Fruit fly (Drosophila melanogaster) whole organism, embryonic: ENCODE data around the gene CG18675.

ENCODE experiments used
- Asciz ChIP-seq: fragments of 200-800 bp; sonication (Bioruptor generic); optimal IDR thresholded peaks from 2 replicates; lab custom pipeline; 2017; ENCODE audit warnings: missing biosample characterization, mild to moderate bottlenecking, missing genetic modification characterization, missing genetic modification reagents
- Awh ChIP-seq: fragments of 200-800 bp; sonication (Bioruptor generic); IDR thresholded peaks from 2 replicates; pipeline ENCODE4, ENCODE4 v1.3.6; 2022; ENCODE audit warnings: missing biosample characterization, missing genetic modification characterization
- CG1024 ChIP-seq: fragments of 200-800 bp; sonication (Bioruptor generic); IDR thresholded peaks from 2 replicates; pipeline ENCODE4 v1.3.6; 2022; ENCODE audit warnings: missing biosample characterization, missing genetic modification characterization
- CG10543 ChIP-seq: fragments of 200-800 bp; sonication (Bioruptor generic); optimal IDR thresholded peaks from 3 replicates; lab custom pipeline; 2017; ENCODE audit warnings: missing biosample characterization, mild to moderate bottlenecking, missing genetic modification characterization, moderate library complexity
- CG12219 ChIP-seq: fragments of 200-800 bp; sonication (Bioruptor generic); optimal IDR thresholded peaks from 3 replicates; lab custom pipeline; 2018; ENCODE audit warnings: missing biosample characterization, mild to moderate bottlenecking, missing genetic modification characterization
- CG14014 ChIP-seq: fragments of 200-800 bp; sonication (Bioruptor generic); IDR thresholded peaks from 2 replicates; pipeline ENCODE4 v1.3.6; 2022; ENCODE audit warnings: missing biosample characterization, missing genetic modification characterization
- CG14667 ChIP-seq: fragments of 200-800 bp; sonication (Bioruptor generic); IDR thresholded peaks from 2 replicates; pipeline ENCODE4 v1.3.6; 2022; ENCODE audit warnings: missing biosample characterization, missing genetic modification characterization
- CG14710 ChIP-seq: fragments of 200-800 bp; sonication (Bioruptor generic); optimal IDR thresholded peaks from 3 replicates; lab custom pipeline; 2019; ENCODE audit warnings: missing biosample characterization, mild to moderate bottlenecking, missing genetic modification characterization, moderate library complexity
- CG16815 ChIP-seq: fragments of 200-800 bp; sonication (Bioruptor generic); optimal IDR thresholded peaks from 3 replicates; lab custom pipeline; 2017; ENCODE audit warnings: missing biosample characterization, mild to moderate bottlenecking, missing genetic modification characterization
- CG2875 ChIP-seq: fragments of 200-800 bp; sonication (Bioruptor generic); optimal IDR thresholded peaks from 2 replicates; lab custom pipeline; 2017; ENCODE audit warnings: missing biosample characterization, mild to moderate bottlenecking, missing genetic modification characterization, missing genetic modification reagents
- CG32532 ChIP-seq: fragments of 200-800 bp; sonication (Bioruptor generic); IDR thresholded peaks from 2 replicates; pipeline ENCODE4 v1.3.6; 2022; ENCODE audit warnings: missing biosample characterization, missing genetic modification characterization
- CG32772 ChIP-seq: fragments of 200-800 bp; sonication (Bioruptor generic); IDR thresholded peaks from 2 replicates; pipeline ENCODE4 v1.3.6; 2022; ENCODE audit warnings: missing biosample characterization, missing genetic modification characterization
- CG6254 ChIP-seq: fragments of 200-800 bp; sonication (Bioruptor generic); optimal IDR thresholded peaks from 3 replicates; lab custom pipeline; 2017; ENCODE audit warnings: mild to moderate bottlenecking, missing biosample characterization, missing genetic modification reagents, missing genetic modification characterization
- CG6791 ChIP-seq: fragments of 200-800 bp; sonication (Bioruptor generic); IDR thresholded peaks from 3 replicates; pipeline ENCODE4 v1.3.6; 2022; ENCODE audit warnings: missing biosample characterization, missing genetic modification characterization; ENCODE audit not compliant: partially characterized antibody
- CG7786 ChIP-seq: fragments of 200-800 bp; sonication (Bioruptor generic); optimal IDR thresholded peaks from 2 replicates; lab custom pipeline; 2016; ENCODE audit warnings: missing biosample characterization, missing genetic modification characterization
- D19A ChIP-seq: fragments of 200-800 bp; optimal IDR thresholded peaks from 3 replicates; lab custom pipeline; 2019; ENCODE audit warnings: missing biosample characterization, mild to moderate bottlenecking, missing genetic modification characterization, moderate library complexity
- Dref ChIP-seq: fragments of 200-800 bp; sonication (Bioruptor generic); IDR thresholded peaks from 2 replicates; pipeline ENCODE4 v1.3.6; 2022; ENCODE audit warnings: missing biosample characterization, missing genetic modification characterization
- Ets65A ChIP-seq: fragments of 200-800 bp; sonication (Bioruptor generic); peaks from one replicate; lab custom pipeline; 2016; ENCODE audit warnings: missing biosample characterization, missing genetic modification characterization
- Hey ChIP-seq: fragments of 200-800 bp; sonication (Bioruptor generic); optimal IDR thresholded peaks from 3 replicates; lab custom pipeline; 2018; ENCODE audit warnings: missing biosample characterization, mild to moderate bottlenecking, missing genetic modification characterization
- Hmr ChIP-seq: fragments of 200-800 bp; sonication (Bioruptor generic); optimal IDR thresholded peaks from 3 replicates; lab custom pipeline; 2017; ENCODE audit warnings: mild to moderate bottlenecking, missing biosample characterization, missing genetic modification reagents, missing genetic modification characterization
- MBD-R2 ChIP-seq: fragments of 200-800 bp; sonication (Bioruptor generic); IDR thresholded peaks from 2 replicates; pipeline ENCODE4 v1.3.6; 2022; ENCODE audit warnings: missing biosample characterization, missing genetic modification characterization
- Rx ChIP-seq: fragments of 200-800 bp; sonication (Bioruptor generic); IDR thresholded peaks from 2 replicates; pipeline ENCODE4 v1.3.6; 2022; ENCODE audit warnings: missing biosample characterization, missing genetic modification characterization
- Vsx1 ChIP-seq: fragments of 200-800 bp; sonication (Bioruptor generic); optimal IDR thresholded peaks from 2 replicates; lab custom pipeline; 2017; ENCODE audit warnings: missing biosample characterization, mild to moderate bottlenecking, missing genetic modification characterization, missing genetic modification reagents
- Xbp1 ChIP-seq: fragments of 200-800 bp; sonication (Bioruptor generic); optimal IDR thresholded peaks from 3 replicates; lab custom pipeline; 2016; ENCODE audit warnings: missing biosample characterization, mild to moderate bottlenecking, missing genetic modification characterization
- YL-1 ChIP-seq: fragments of 200-800 bp; sonication (Bioruptor generic); optimal IDR thresholded peaks from 3 replicates; lab custom pipeline; 2017; ENCODE audit warnings: missing biosample characterization, mild to moderate bottlenecking, missing genetic modification characterization
- az2 ChIP-seq: fragments of 200-800 bp; sonication (Bioruptor generic); optimal IDR thresholded peaks from 3 replicates; lab custom pipeline; 2016; ENCODE audit warnings: missing biosample characterization, missing genetic modification characterization
- bcd ChIP-seq: fragments of 200-800 bp; sonication (Bioruptor generic); optimal IDR thresholded peaks from 2 replicates; lab custom pipeline; 2017; ENCODE audit warnings: missing biosample characterization, mild to moderate bottlenecking, missing genetic modification characterization
- cwo ChIP-seq: fragments of 200-800 bp; sonication (Bioruptor generic); optimal IDR thresholded peaks from 3 replicates; lab custom pipeline; 2017; ENCODE audit warnings: missing biosample characterization, missing genetic modification characterization, mild to moderate bottlenecking, moderate library complexity, missing genetic modification reagents
- dmrt99B ChIP-seq: fragments of 200-800 bp; sonication (Bioruptor generic); optimal IDR thresholded peaks from 2 replicates; lab custom pipeline; 2018; ENCODE audit warnings: missing biosample characterization, mild to moderate bottlenecking, missing genetic modification characterization, moderate library complexity
- exex ChIP-seq: fragments of 200-800 bp; sonication (Bioruptor generic); optimal IDR thresholded peaks from 4 replicates; lab custom pipeline; 2018; ENCODE audit warnings: missing biosample characterization, mild to moderate bottlenecking, missing genetic modification characterization, moderate library complexity
- fru ChIP-seq: fragments of >200 bp; optimal IDR thresholded peaks from 2 replicates; lab custom pipeline; 2017
- maf-S ChIP-seq: fragments of 200-800 bp; sonication (Bioruptor generic); optimal IDR thresholded peaks from 2 replicates; lab custom pipeline; 2016; ENCODE audit warnings: missing biosample characterization, missing genetic modification characterization
- mirr ChIP-seq: fragments of 200-800 bp; sonication (Bioruptor generic); optimal IDR thresholded peaks from 3 replicates; lab custom pipeline; 2018; ENCODE audit warnings: missing biosample characterization, mild to moderate bottlenecking, missing genetic modification characterization
- oc ChIP-seq: fragments of 200-800 bp; sonication (Bioruptor generic); optimal IDR thresholded peaks from 2 replicates; lab custom pipeline; 2018; ENCODE audit warnings: missing biosample characterization, mild to moderate bottlenecking, missing genetic modification characterization, moderate library complexity
- org-1 ChIP-seq: fragments of 200-800 bp; sonication (Bioruptor generic); optimal IDR thresholded peaks from 2 replicates; lab custom pipeline; 2017; ENCODE audit warnings: missing biosample characterization, missing genetic modification characterization
- phol ChIP-seq: fragments of 200-800 bp; sonication (Bioruptor generic); optimal IDR thresholded peaks from 3 replicates; lab custom pipeline; 2018; ENCODE audit warnings: missing biosample characterization, mild to moderate bottlenecking, missing genetic modification characterization, moderate library complexity
- scrt ChIP-seq: fragments of 200-800 bp; sonication (Bioruptor generic); optimal IDR thresholded peaks from 2 replicates; lab custom pipeline; 2018; ENCODE audit warnings: missing biosample characterization, mild to moderate bottlenecking, missing genetic modification characterization, moderate library complexity
- sens ChIP-seq: fragments of 200-800 bp; sonication (Bioruptor generic); peaks from one replicate; lab custom pipeline; 2016; ENCODE audit warnings: missing biosample characterization, missing genetic modification characterization
- slbo ChIP-seq: fragments of 200-800 bp; sonication (Bioruptor generic); IDR thresholded peaks from 2 replicates; pipeline ENCODE4 v1.3.6; 2022; ENCODE audit warnings: missing biosample characterization, missing genetic modification characterization
- vvl ChIP-seq: fragments of 200-800 bp; sonication (Bioruptor generic); IDR thresholded peaks from 2 replicates; pipeline ENCODE4 v1.3.6; 2022; ENCODE audit warnings: missing biosample characterization, missing genetic modification characterization
- zen ChIP-seq: fragments of 200-800 bp; sonication (Bioruptor generic); optimal IDR thresholded peaks from 3 replicates; lab custom pipeline; 2018; ENCODE audit warnings: missing biosample characterization, mild to moderate bottlenecking, missing genetic modification characterization, moderate library complexity

The CG18675 gene

dm6 chr3L:4209731-4210130, 36.0 kb downstream of the CG18675 start (continued):
- TF ChIP-seq dmrt99B (peak; percentile 48), Rx (0 out of 2 replicates have a peak, but pooled peaks have one; percentile 35), vvl (GFP tag; lab: Robert Waterston, UW) (peak; percentile 47), CG7786 (GFP tag; lab: Kevin White, UChicago) (no peak), CG14710 (peak; percentile 23), phol (peak; percentile 42), zen (tag; lab: Kevin White, UChicago) (peak; percentile 60)

- TF ChIP-seq bcd (GFP tag; lab: Kevin White, UChicago): no peak
- no peak for TF ChIP-seq CG14014 (GFP tag; lab: Robert Waterston, UW)
- TF ChIP-seq slbo: no peak
- TF ChIP-seq Asciz (GFP tag; lab: Kevin White, UChicago): no peak
- TF ChIP-seq fru: no peak
- no peak for TF ChIP-seq az2 (GFP tag; lab: Kevin White, UChicago)
- no peak for TF ChIP-seq D19A (tag; lab: Kevin White, UChicago)
- no peak for TF ChIP-seq CG6254 (GFP tag; lab: Kevin White, UChicago)
Observed at dm6 chr3L:4211440-4211839, 37.8 kb downstream of the CG18675 start, which contains the start of gene Cpr64Ab. Gene Cpr64Ab (minus strand): TSS chr3L:4211540.

- TF ChIP-seq CG10543 (GFP tag; lab: Kevin White, UChicago) (no peak), sens (GFP tag; lab: Kevin White, UChicago) (peak; percentile 5), Xbp1 (GFP tag; lab: Kevin White, UChicago) (no peak)
Observed at dm6 chr3L:4212815-4213214, 39.1 kb downstream of the CG18675 start, which contains the start of gene Cpr64Ac. Gene Cpr64Ac (minus strand): TSS chr3L:4212915.

- 0 out of 2 replicates have a peak, but pooled peaks have one; percentile 20 for TF ChIP-seq vvl (GFP tag; lab: Robert Waterston, UW)
- no peak for TF ChIP-seq CG14667 (GFP tag; lab: Robert Waterston, UW)
- peak; percentile 47 for TF ChIP-seq Ets65A (GFP tag; lab: Kevin White, UChicago)
- TF ChIP-seq CG1024: no peak
- TF ChIP-seq, all 482 proteins: peak for 2
Observed at dm6 chr3L:4215079-4215478, 41.4 kb downstream of the CG18675 start, which contains the start of gene Cpr64Ad. Gene Cpr64Ad (plus strand): TSS chr3L:4215379.

dm6 chr3L:4219291-4220228, 45.9 kb downstream of the CG18675 start:
- TF ChIP-seq Asciz (GFP tag; lab: Kevin White, UChicago): peak; percentile 23
- no peak for TF ChIP-seq YL-1
- peak; percentile 56; the same call in 1 of the 2 replicates for TF ChIP-seq Awh
- TF ChIP-seq CG6791 (GFP tag; lab: Robert Waterston, UW): no peak
- peak; percentile 39 for TF ChIP-seq org-1
- peak; percentile 100 for TF ChIP-seq cwo (GFP tag; lab: Kevin White, UChicago)
- TF ChIP-seq mirr (GFP tag; lab: Kevin White, UChicago): peak; percentile 84
- peak; percentile 6 for TF ChIP-seq Hmr (GFP tag; lab: Kevin White, UChicago)
- TF ChIP-seq CG32532: peak; percentile 44
- TF ChIP-seq scrt (GFP tag; lab: Kevin White, UChicago): no peak
- TF ChIP-seq CG12219 (GFP tag; lab: Kevin White, UChicago): peak; percentile 22
- TF ChIP-seq Dref: no peak
- TF ChIP-seq Vsx1 (GFP tag; lab: Kevin White, UChicago): peak; percentile 72
- peak; percentile 70 for TF ChIP-seq Hey (tag; lab: Kevin White, UChicago)
- TF ChIP-seq CG16815 (GFP tag; lab: Kevin White, UChicago): no peak
- peak; percentile 29; the same call in 1 of the 2 replicates for TF ChIP-seq CG32772 (GFP tag; lab: Robert Waterston, UW)
- peak; percentile 13 for TF ChIP-seq oc (tag; lab: Kevin White, UChicago)
- 0 out of 2 replicates have a peak, but pooled peaks have one; percentile 11 for TF ChIP-seq MBD-R2 (GFP tag; lab: Robert Waterston, UW)
- TF ChIP-seq maf-S (GFP tag; lab: Kevin White, UChicago): no peak
- TF ChIP-seq exex: peak; percentile 99
- TF ChIP-seq CG10543 (GFP tag; lab: Kevin White, UChicago): peak; percentile 70
- peak; percentile 30 for TF ChIP-seq CG2875
